Worm (Caenorhabditis elegans) whole organism, L2 larva: ENCODE data around the gene srh-170.
A peak's percentile ranks its signal among the peaks of the same experiment; 100 is the strongest.

Experiments
- C34F6.9 ChIP-seq: fragments of 150-350 bp; optimal IDR thresholded peaks from 2 replicates; lab custom pipeline; 2014; ENCODE audit warnings: missing biosample characterization, missing genetic modification characterization
- F13H6.1 ChIP-seq: sonication (generic microtip); optimal IDR thresholded peaks from 2 replicates; lab custom pipeline; 2016; ENCODE audit warnings: missing genetic modification characterization, missing compliant biosample characterization
- R02D3.7 ChIP-seq: fragments of 150-350 bp; optimal IDR thresholded peaks from 2 replicates; lab custom pipeline; 2014; ENCODE audit warnings: missing biosample characterization, missing genetic modification characterization
- ZK546.5 ChIP-seq: sonication (generic microtip); optimal IDR thresholded peaks from 2 replicates; lab custom pipeline; 2017; ENCODE audit warnings: missing biosample characterization, missing genetic modification characterization
- alr-1 ChIP-seq: fragments of 150-350 bp; optimal IDR thresholded peaks from 2 replicates; lab custom pipeline; 2014; ENCODE audit warnings: missing biosample characterization, missing genetic modification characterization
- aly-2 ChIP-seq: fragments of 150-350 bp; optimal IDR thresholded peaks from 2 replicates; lab custom pipeline; 2014; ENCODE audit warnings: missing biosample characterization, missing genetic modification characterization
- blmp-1 ChIP-seq: sonication (generic microtip); optimal IDR thresholded peaks from 2 replicates; lab custom pipeline; 2017; ENCODE audit warnings: missing genetic modification characterization, mild to moderate bottlenecking, missing compliant biosample characterization, antibody characterized with exemption, moderate library complexity; ENCODE audit not compliant: insufficient read depth
- ceh-82 ChIP-seq: fragments of 150-350 bp; optimal IDR thresholded peaks from 2 replicates; lab custom pipeline; 2014; ENCODE audit warnings: missing biosample characterization, missing genetic modification characterization
- crh-2 ChIP-seq: sonication (generic microtip); optimal IDR thresholded peaks from 2 replicates; lab custom pipeline; 2017; ENCODE audit warnings: missing biosample characterization, missing genetic modification characterization
- egl-27 ChIP-seq: sonication (generic microtip); optimal IDR thresholded peaks from 3 replicates; lab custom pipeline; 2017; ENCODE audit warnings: missing biosample characterization, missing genetic modification reagents, missing genetic modification characterization
- elt-1 ChIP-seq: fragments of 150-350 bp; optimal IDR thresholded peaks from 2 replicates; lab custom pipeline; 2014; ENCODE audit warnings: missing biosample characterization, missing genetic modification characterization
- elt-3 ChIP-seq: sonication (generic microtip); optimal IDR thresholded peaks from 2 replicates; lab custom pipeline; 2017; ENCODE audit warnings: missing biosample characterization, missing genetic modification characterization
- fos-1 ChIP-seq: fragments of 150-350 bp; optimal IDR thresholded peaks from 2 replicates; lab custom pipeline; 2014; ENCODE audit warnings: missing biosample characterization, missing genetic modification characterization
- gmeb-1 ChIP-seq: fragments of 150-350 bp; optimal IDR thresholded peaks from 2 replicates; lab custom pipeline; 2014; ENCODE audit warnings: missing biosample characterization, missing genetic modification characterization
- lin-11 ChIP-seq: fragments of 150-350 bp; sonication (generic microtip); optimal IDR thresholded peaks from 2 replicates; lab custom pipeline; 2014; ENCODE audit warnings: missing biosample characterization, missing genetic modification characterization, inconsistent platforms, mixed read lengths
- lin-39 ChIP-seq: fragments of 150-350 bp; optimal IDR thresholded peaks from 2 replicates; lab custom pipeline; 2014; ENCODE audit warnings: missing biosample characterization, missing genetic modification reagents, missing genetic modification characterization
- mab-5 ChIP-seq: fragments of 150-350 bp; optimal IDR thresholded peaks from 2 replicates; lab custom pipeline; 2014; ENCODE audit warnings: missing biosample characterization, missing genetic modification characterization
- mbf-1 ChIP-seq: sonication (generic microtip); optimal IDR thresholded peaks from 2 replicates; lab custom pipeline; 2017; ENCODE audit warnings: missing biosample characterization, missing genetic modification characterization
- mdl-1 ChIP-seq, 2 experiments: fragments of 150-350 bp in 1 of 2; sonication (generic microtip) in 1 of 2; optimal IDR thresholded peaks; 2 replicates each; lab custom pipeline; 2017; ENCODE audit warnings: missing biosample characterization in 2 of 2, missing genetic modification characterization in 2 of 2
- nhr-10 ChIP-seq: sonication (generic microtip); optimal IDR thresholded peaks from 2 replicates; lab custom pipeline; 2017; ENCODE audit warnings: missing biosample characterization, missing genetic modification characterization
- nhr-11 ChIP-seq: fragments of 150-350 bp; optimal IDR thresholded peaks from 2 replicates; lab custom pipeline; 2014; ENCODE audit warnings: missing biosample characterization, missing genetic modification characterization
- nhr-12 ChIP-seq: fragments of 150-350 bp; optimal IDR thresholded peaks from 2 replicates; lab custom pipeline; 2014; ENCODE audit warnings: missing biosample characterization, missing genetic modification characterization
- nhr-21 ChIP-seq: fragments of 150-350 bp; optimal IDR thresholded peaks from 2 replicates; lab custom pipeline; 2014; ENCODE audit warnings: missing biosample characterization, missing genetic modification characterization
- nhr-6 ChIP-seq: fragments of 150-350 bp; optimal IDR thresholded peaks from 2 replicates; lab custom pipeline; 2014; ENCODE audit warnings: missing biosample characterization, missing genetic modification characterization
- nhr-77 ChIP-seq: fragments of 150-350 bp; optimal IDR thresholded peaks from 2 replicates; lab custom pipeline; 2014; ENCODE audit warnings: missing biosample characterization, missing genetic modification characterization
- skn-1 ChIP-seq: sonication (generic microtip); optimal IDR thresholded peaks from 2 replicates; lab custom pipeline; 2017; ENCODE audit warnings: missing biosample characterization, missing genetic modification characterization
- sma-3 ChIP-seq: sonication (generic microtip); optimal IDR thresholded peaks from 2 replicates; lab custom pipeline; 2016; ENCODE audit warnings: missing genetic modification reagents, missing genetic modification characterization, missing compliant biosample characterization
- sma-9 ChIP-seq, 2 experiments: fragments of 150-350 bp in 1 of 2; sonication (generic microtip) in 1 of 2; optimal IDR thresholded peaks; 2 replicates each; lab custom pipeline; 2014 to 2016; ENCODE audit warnings: missing genetic modification characterization in 2 of 2, mild to moderate bottlenecking in 1 of 2, missing biosample characterization in 1 of 2, missing compliant biosample characterization in 1 of 2, missing genetic modification reagents in 1 of 2, moderate library complexity in 1 of 2
- snpc-4 ChIP-seq: fragments of 150-350 bp; optimal IDR thresholded peaks from 2 replicates; lab custom pipeline; 2014; ENCODE audit warnings: missing biosample characterization, missing genetic modification characterization
- unc-39 ChIP-seq: fragments of 150-350 bp; optimal IDR thresholded peaks from 2 replicates; lab custom pipeline; 2014; ENCODE audit warnings: missing biosample characterization, missing genetic modification characterization
- zag-1 ChIP-seq: fragments of 150-350 bp; optimal IDR thresholded peaks from 2 replicates; lab custom pipeline; 2014; ENCODE audit warnings: missing biosample characterization, missing genetic modification characterization
- ztf-1 ChIP-seq: fragments of 200-800 bp; sonication (Bioruptor generic); conservative IDR thresholded peaks from 2 replicates; pipeline ENCODE4 v1.3.6; 2022; ENCODE audit warnings: missing genetic modification characterization, missing compliant biosample characterization

srh-170 gene

DNA sequence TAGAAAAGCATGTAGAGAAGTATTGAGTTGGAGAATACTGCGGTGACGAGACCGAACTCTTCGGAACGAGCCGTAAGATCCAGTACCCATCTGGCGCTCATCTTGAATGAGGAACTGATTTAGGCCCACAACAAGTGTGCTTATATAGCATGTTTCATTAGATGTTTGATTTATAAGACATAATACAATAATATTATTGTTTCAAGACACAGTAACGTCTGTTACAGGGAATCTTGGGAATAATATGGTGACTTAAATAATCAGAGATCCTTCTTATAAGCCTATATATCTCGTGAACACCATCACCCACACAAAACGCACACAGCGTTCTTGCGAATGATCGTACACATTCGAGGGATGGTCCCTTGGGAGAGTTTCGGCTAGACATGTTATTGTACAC, 4.9 kb downstream of the srh-170 start, which contains the start of gene str-88:
TSS of gene str-88 (minus strand) at position 101 of the 400 bp plus-strand sequence.
- TF ChIP-seq nhr-6 (tag; lab: Kevin White, UChicago): no peak
- TF ChIP-seq elt-3: no peak
- TF ChIP-seq ztf-1 (GFP tag; lab: Robert Waterston, UW): no peak
- no peak for TF ChIP-seq nhr-10 (tag; lab: Kevin White, UChicago)
- TF ChIP-seq zag-1: no peak
- no peak for TF ChIP-seq aly-2
- no peak for TF ChIP-seq nhr-11 (tag; lab: Kevin White, UChicago)
- no peak for TF ChIP-seq alr-1
- no peak for TF ChIP-seq sma-9 (GFP tag; optimal IDR thresholded peaks at IDR 0.05; lab: Kevin White, UChicago)
- no peak for TF ChIP-seq sma-9 (tag; optimal IDR thresholded peaks at IDR 0.05; lab: Kevin White, UChicago)
- no peak for TF ChIP-seq snpc-4 (tag; lab: Kevin White, UChicago)
- no peak for TF ChIP-seq mbf-1 (tag; lab: Kevin White, UChicago)
- TF ChIP-seq nhr-21 (tag; lab: Kevin White, UChicago): no peak

DNA sequence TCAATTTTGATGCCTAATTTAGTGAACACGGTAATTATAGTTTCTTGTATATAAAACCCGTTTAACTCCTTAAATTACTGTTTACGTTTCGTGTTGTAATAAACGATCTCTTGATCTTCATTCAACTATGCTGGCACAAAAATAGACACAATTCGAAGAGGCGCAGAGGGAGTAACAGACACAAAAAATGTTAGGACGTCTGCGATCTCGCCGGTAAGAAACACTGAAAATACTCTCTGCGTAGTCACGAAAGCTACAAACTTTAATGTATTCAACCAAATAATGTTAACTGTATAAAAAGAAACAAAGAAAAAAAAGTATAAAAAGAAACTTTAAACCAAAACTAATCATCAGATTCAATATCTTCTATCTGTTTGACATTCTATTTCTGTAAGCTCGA, 7.8 kb downstream of the srh-170 start, which contains the start of gene dhs-23:
TSS of gene dhs-23 (plus strand) at position 363 of the 400 bp plus-strand sequence.
- peak; percentile 1 for TF ChIP-seq fos-1 (tag; lab: Kevin White, UChicago)
- no peak for TF ChIP-seq blmp-1
- TF ChIP-seq, all 48 proteins: peak for 1

DNA sequence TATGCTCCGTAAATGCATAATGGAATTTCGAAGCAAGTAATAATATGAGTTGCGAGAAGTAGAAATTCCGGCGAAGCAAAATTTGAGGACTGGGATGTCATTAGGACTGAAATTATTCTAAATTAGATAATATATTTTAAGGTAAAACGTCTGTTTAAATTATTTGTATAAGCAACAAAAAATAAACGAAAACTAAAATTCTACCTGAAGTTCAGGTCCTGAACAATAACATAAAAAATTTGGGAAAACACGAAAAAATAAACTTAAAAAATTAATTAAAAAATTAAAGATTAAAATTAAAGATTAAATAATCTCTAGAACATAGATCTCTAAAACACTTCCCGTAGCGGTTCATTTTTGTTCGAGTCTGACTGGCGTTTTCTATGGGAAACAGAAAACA, 8.9 kb downstream of the srh-170 start, which contains the start of gene srh-251:
TSS of gene srh-251 (minus strand) at position 101 of the 400 bp plus-strand sequence.
- TF ChIP-seq nhr-10 (tag; lab: Kevin White, UChicago): no peak
- TF ChIP-seq nhr-11 (tag; lab: Kevin White, UChicago): no peak
- no peak for TF ChIP-seq aly-2
- no peak for TF ChIP-seq C34F6.9 (tag; lab: Kevin White, UChicago)
- TF ChIP-seq nhr-12 (tag; lab: Kevin White, UChicago): no peak
- no peak for TF ChIP-seq elt-1 (tag; lab: Kevin White, UChicago)
- no peak for TF ChIP-seq zag-1
- no peak for TF ChIP-seq mdl-1 (tag; optimal IDR thresholded peaks at IDR 0.05; lab: Kevin White, UChicago)
- no peak for TF ChIP-seq ceh-82 (tag; lab: Kevin White, UChicago)
- TF ChIP-seq lin-11 (tag; lab: Kevin White, UChicago): no peak
- TF ChIP-seq gmeb-1 (tag; lab: Kevin White, UChicago): no peak

DNA sequence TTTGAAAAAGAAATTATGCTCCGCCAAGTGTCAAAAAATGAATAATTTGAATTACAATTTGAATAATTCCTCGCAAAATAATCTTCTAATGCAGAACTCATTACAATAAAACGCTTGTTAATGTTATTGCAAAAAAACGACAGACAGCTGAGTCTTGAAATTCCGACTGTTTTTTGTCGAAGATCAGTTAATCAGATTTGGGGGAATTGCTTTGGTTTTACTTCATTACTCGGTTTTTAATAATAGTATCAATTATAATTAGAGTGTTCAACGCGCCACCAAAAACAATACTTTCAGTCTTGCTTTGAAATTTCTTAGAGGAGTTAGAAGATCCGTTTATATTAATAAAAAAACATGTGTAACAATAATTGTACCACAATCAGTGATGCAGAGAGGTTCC, 10.8 kb downstream of the srh-170 start, which contains the start of gene srh-122:
TSS of gene srh-122 (minus strand) at position 101 of the 400 bp plus-strand sequence.
- TF ChIP-seq skn-1 (tag; lab: Kevin White, UChicago) (no peak), lin-39 (tag; lab: Kevin White, UChicago) (no peak), mab-5 (tag; lab: Kevin White, UChicago) (no peak), egl-27 (tag; lab: Kevin White, UChicago) (no peak), sma-9 (GFP tag; optimal IDR thresholded peaks at IDR 0.05; lab: Kevin White, UChicago) (no peak), sma-9 (tag; optimal IDR thresholded peaks at IDR 0.05; lab: Kevin White, UChicago) (no peak), nhr-6 (tag; lab: Kevin White, UChicago) (no peak), lin-11 (tag; lab: Kevin White, UChicago) (no peak), fos-1 (tag; lab: Kevin White, UChicago) (no peak), nhr-21 (tag; lab: Kevin White, UChicago) (no peak), ceh-82 (tag; lab: Kevin White, UChicago) (no peak), sma-3 (GFP tag; lab: Kevin White, UChicago) (no peak)

DNA sequence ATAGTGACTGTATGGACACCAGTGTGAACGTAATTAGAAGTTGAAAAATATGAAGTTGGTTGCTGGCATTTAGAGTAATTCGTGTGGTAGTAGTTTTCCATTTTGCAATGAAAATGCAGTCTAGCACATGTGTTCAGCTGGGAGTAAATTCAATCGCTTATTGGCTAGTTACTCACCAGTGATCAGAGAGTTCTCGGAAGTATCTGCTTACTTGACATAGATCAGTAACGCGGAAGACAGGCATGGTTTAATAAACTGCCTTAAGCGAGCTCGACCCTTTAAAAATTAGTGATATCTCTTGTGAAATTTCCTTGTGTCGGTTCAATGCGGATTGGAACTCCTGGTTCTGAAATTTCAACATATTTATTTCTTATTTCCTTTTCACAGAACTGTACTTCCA, 12.4 kb downstream of the srh-170 start, which contains the start of gene srh-52:
TSS of gene srh-52 (minus strand) at position 101 of the 400 bp plus-strand sequence.
- no peak for TF ChIP-seq crh-2
- no peak for TF ChIP-seq R02D3.7 (tag; lab: Kevin White, UChicago)
- TF ChIP-seq nhr-77 (tag; lab: Kevin White, UChicago): no peak
- no peak for TF ChIP-seq skn-1 (tag; lab: Kevin White, UChicago)
- no peak for TF ChIP-seq F13H6.1
- TF ChIP-seq, all 48 proteins: peak for 0

DNA sequence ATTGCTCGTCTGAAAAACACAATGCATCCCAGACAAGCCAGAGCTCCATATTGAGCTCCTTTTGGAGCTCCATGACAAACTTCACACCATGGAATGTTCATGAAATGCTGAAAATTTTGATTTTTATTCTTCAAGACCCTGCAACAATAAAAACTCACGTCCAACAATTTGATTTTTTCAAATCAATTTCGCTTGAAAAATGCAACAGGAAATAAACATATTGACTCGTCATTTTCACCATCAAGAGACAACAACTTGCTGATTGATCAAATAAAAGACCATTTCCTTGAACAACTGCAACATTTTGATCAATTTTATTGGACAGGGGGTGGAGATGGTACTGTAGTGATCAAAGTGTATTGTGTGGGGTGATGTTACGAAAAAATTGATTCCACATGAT, 19.0 kb downstream of the srh-170 start, which contains the start of gene nhr-269:
TSS of gene nhr-269 (minus strand) at position 101 of the 400 bp plus-strand sequence.
- TF ChIP-seq ZK546.5 (tag; lab: Kevin White, UChicago): no peak
- TF ChIP-seq unc-39 (tag; lab: Kevin White, UChicago): no peak
- no peak for TF ChIP-seq skn-1 (tag; lab: Kevin White, UChicago)
- TF ChIP-seq nhr-10 (tag; lab: Kevin White, UChicago): no peak
- TF ChIP-seq, all 48 proteins: peak for 0
